Worm (Caenorhabditis elegans) whole organism, young adult: ENCODE measurements around the gene E02H1.1.

Experiments
- B0019.2 ChIP-seq: fragments of 200-800 bp; sonication (Bioruptor generic); conservative IDR thresholded peaks from 2 replicates; pipeline ENCODE4 v1.3.6; 2022; ENCODE audit warnings: missing genetic modification reagents, missing genetic modification characterization, missing compliant biosample characterization
- B0035.1 ChIP-seq: sonication (generic microtip); optimal IDR thresholded peaks from 2 replicates; lab custom pipeline; 2016; ENCODE audit warnings: missing genetic modification characterization, mild to moderate bottlenecking, missing compliant biosample characterization, missing genotype, missing genetic modification reagents
- B0336.3 ChIP-seq: fragments of 200-800 bp; sonication (Bioruptor generic); IDR thresholded peaks from 2 replicates; pipeline ENCODE4 v1.3.6; 2022; ENCODE audit warnings: missing genetic modification characterization, missing compliant biosample characterization
- C06A6.2 ChIP-seq: fragments of 200-800 bp; sonication (Bioruptor generic); conservative IDR thresholded peaks from 2 replicates; pipeline ENCODE4 v1.3.6; 2022; ENCODE audit warnings: missing genetic modification characterization, missing compliant biosample characterization
- F10E7.11 ChIP-seq: sonication (generic microtip); optimal IDR thresholded peaks from 2 replicates; lab custom pipeline; 2017; ENCODE audit warnings: mild to moderate bottlenecking, missing genetic modification characterization, moderate library complexity, missing compliant biosample characterization
- F22D6.2 ChIP-seq: sonication (generic microtip); optimal IDR thresholded peaks from 2 replicates; lab custom pipeline; 2016; ENCODE audit warnings: mild to moderate bottlenecking, missing genetic modification characterization, missing compliant biosample characterization
- F52B5.7 ChIP-seq: sonication (generic microtip); optimal IDR thresholded peaks from 2 replicates; lab custom pipeline; 2016; ENCODE audit warnings: mild to moderate bottlenecking, missing genetic modification characterization, missing compliant biosample characterization
- F57C9.4 ChIP-seq: sonication (generic microtip); optimal IDR thresholded peaks from 2 replicates; lab custom pipeline; 2017; ENCODE audit warnings: mild to moderate bottlenecking, missing genetic modification characterization, missing compliant biosample characterization
- Y53G8AR.9 ChIP-seq: fragments of 200-800 bp; sonication (Bioruptor generic); conservative IDR thresholded peaks from 2 replicates; pipeline ENCODE4 v1.3.6; 2022; ENCODE audit warnings: missing genetic modification reagents, missing genetic modification characterization, missing compliant biosample characterization
- Y67H2A.10 ChIP-seq: fragments of 200-800 bp; sonication (Bioruptor generic); conservative IDR thresholded peaks from 2 replicates; pipeline ENCODE4 v1.3.6; 2022; ENCODE audit warnings: missing genetic modification reagents, missing genetic modification characterization, missing compliant biosample characterization
- Y79H2A.3 ChIP-seq: fragments of 200-800 bp; sonication (Bioruptor generic); conservative IDR thresholded peaks from 2 replicates; pipeline ENCODE4 v1.3.6; 2022; ENCODE audit warnings: missing genetic modification reagents, missing genetic modification characterization, missing compliant biosample characterization
- Y95B8A.8 ChIP-seq: fragments of 200-800 bp; sonication (Bioruptor generic); IDR thresholded peaks from 2 replicates; pipeline ENCODE4 v1.3.6; 2022; ENCODE audit warnings: missing genetic modification reagents, missing genetic modification characterization, missing compliant biosample characterization
- ZK185.1 ChIP-seq: sonication (generic microtip); optimal IDR thresholded peaks from 2 replicates; lab custom pipeline; 2016; ENCODE audit warnings: mild to moderate bottlenecking, missing genetic modification characterization, missing compliant biosample characterization; ENCODE audit not compliant: poor library complexity, severe bottlenecking
- aptf-2 ChIP-seq: fragments of 200-800 bp; sonication (Bioruptor generic); conservative IDR thresholded peaks from 2 replicates; pipeline ENCODE4 v1.3.6; 2022; ENCODE audit warnings: missing genetic modification reagents, missing genetic modification characterization, missing compliant biosample characterization
- atf-7 ChIP-seq: sonication (generic microtip); optimal IDR thresholded peaks from 2 replicates; lab custom pipeline; 2017; ENCODE audit warnings: mild to moderate bottlenecking, missing genetic modification characterization, missing compliant biosample characterization
- attf-6 ChIP-seq: fragments of 200-800 bp; sonication (Bioruptor generic); IDR thresholded peaks from 2 replicates; pipeline ENCODE4 v1.3.6; 2022; ENCODE audit warnings: missing genetic modification reagents, missing genetic modification characterization, missing compliant biosample characterization
- cebp-2 ChIP-seq: fragments of 200-800 bp; sonication (Bioruptor generic); IDR thresholded peaks from 2 replicates; pipeline ENCODE4 v1.3.6; 2022; ENCODE audit warnings: missing genetic modification characterization, missing compliant biosample characterization
- ceh-27 ChIP-seq: fragments of 200-800 bp; sonication (Bioruptor generic); optimal IDR thresholded peaks from 2 replicates; lab custom pipeline; 2018; ENCODE audit warnings: mild to moderate bottlenecking, missing genetic modification characterization, moderate library complexity, missing compliant biosample characterization
- ceh-58 ChIP-seq: fragments of 200-800 bp; sonication (Bioruptor generic); IDR thresholded peaks from 2 replicates; pipeline ENCODE4 v1.3.6; 2022; ENCODE audit warnings: missing genetic modification characterization, missing compliant biosample characterization
- ceh-79 ChIP-seq: sonication (generic microtip); optimal IDR thresholded peaks from 2 replicates; lab custom pipeline; 2017; ENCODE audit warnings: mild to moderate bottlenecking, missing genetic modification characterization, missing compliant biosample characterization
- dpl-1 ChIP-seq: fragments of 150-350 bp; optimal IDR thresholded peaks from 2 replicates; lab custom pipeline; 2014; ENCODE audit warnings: missing biosample characterization, missing genetic modification reagents, missing genetic modification characterization
- egl-18 ChIP-seq: fragments of 200-800 bp; sonication (Bioruptor generic); IDR thresholded peaks from 2 replicates; pipeline ENCODE4 v1.3.6; 2022; ENCODE audit warnings: missing genetic modification reagents, missing genetic modification characterization, missing compliant biosample characterization
- fkh-3 ChIP-seq: sonication (generic microtip); optimal IDR thresholded peaks from 2 replicates; lab custom pipeline; 2016; ENCODE audit warnings: mild to moderate bottlenecking, missing genetic modification characterization, missing compliant biosample characterization
- hmg-20 ChIP-seq: fragments of 200-800 bp; sonication (Bioruptor generic); IDR thresholded peaks from 2 replicates; pipeline ENCODE4 v1.3.6; 2022; ENCODE audit warnings: missing genetic modification reagents, missing genetic modification characterization, missing compliant biosample characterization
- lag-1 ChIP-seq: fragments of 200-800 bp; sonication (Bioruptor generic); IDR thresholded peaks from 2 replicates; pipeline ENCODE4 v1.3.6; 2022; ENCODE audit warnings: missing genetic modification reagents, missing genetic modification characterization, missing compliant biosample characterization
- lin-35 ChIP-seq, 3 experiments: fragments of 150-350 bp in 2 of 3; sonication (generic microtip) in 1 of 3; optimal IDR thresholded peaks; 2 replicates each; lab custom pipeline; 2014 to 2018; ENCODE audit warnings: missing biosample characterization in 3 of 3, missing genetic modification characterization in 3 of 3, missing genetic modification reagents in 3 of 3
- lin-54 ChIP-seq: fragments of 200-800 bp; sonication (Bioruptor generic); optimal IDR thresholded peaks from 2 replicates; lab custom pipeline; 2018; ENCODE audit warnings: mild to moderate bottlenecking, missing genetic modification characterization, missing compliant biosample characterization
- lir-1 ChIP-seq: fragments of 200-800 bp; sonication (Bioruptor generic); conservative IDR thresholded peaks from 2 replicates; pipeline ENCODE4 v1.3.6; 2022; ENCODE audit warnings: missing genetic modification reagents, missing genetic modification characterization, missing compliant biosample characterization
- lsl-1 ChIP-seq: fragments of 200-800 bp; sonication (Bioruptor generic); optimal IDR thresholded peaks from 2 replicates; lab custom pipeline; 2018; ENCODE audit warnings: mild to moderate bottlenecking, missing genetic modification characterization, moderate library complexity, missing compliant biosample characterization
- lsy-27 ChIP-seq: sonication (generic microtip); optimal IDR thresholded peaks from 2 replicates; lab custom pipeline; 2017; ENCODE audit warnings: missing genetic modification characterization, mild to moderate bottlenecking, missing compliant biosample characterization, antibody characterized with exemption, missing genotype, borderline replicate concordance; ENCODE audit not compliant: insufficient read depth
- madf-3 ChIP-seq: fragments of 200-800 bp; sonication (Bioruptor generic); IDR thresholded peaks from 2 replicates; pipeline ENCODE4 v1.3.6; 2022; ENCODE audit warnings: missing genetic modification reagents, missing genetic modification characterization, missing compliant biosample characterization
- madf-8 ChIP-seq: fragments of 200-800 bp; sonication (Bioruptor generic); conservative IDR thresholded peaks from 2 replicates; pipeline ENCODE4 v1.3.6; 2022; ENCODE audit warnings: missing genetic modification reagents, missing genetic modification characterization, missing compliant biosample characterization
- nfya-1 ChIP-seq: sonication (generic microtip); optimal IDR thresholded peaks from 2 replicates; lab custom pipeline; 2017; ENCODE audit warnings: antibody characterized with exemption, missing compliant biosample characterization, missing genetic modification characterization, borderline replicate concordance; ENCODE audit not compliant: insufficient read depth
- nfya-2 ChIP-seq: fragments of 200-800 bp; sonication (Bioruptor generic); IDR thresholded peaks from 2 replicates; pipeline ENCODE4 v1.3.6; 2022; ENCODE audit warnings: missing genetic modification reagents, missing genetic modification characterization, missing compliant biosample characterization
- nhr-27 ChIP-seq: fragments of 200-800 bp; sonication (Bioruptor generic); optimal IDR thresholded peaks from 2 replicates; lab custom pipeline; 2018; ENCODE audit warnings: mild to moderate bottlenecking, missing genetic modification characterization, moderate library complexity, missing compliant biosample characterization
- pha-4 ChIP-seq: fragments of 150-350 bp; sonication (generic microtip); optimal IDR thresholded peaks from 2 replicates; lab custom pipeline; 2014; ENCODE audit warnings: missing biosample characterization, missing genetic modification reagents, missing genetic modification characterization
- rpc-1 ChIP-seq, 2 experiments: fragments of 150-350 bp in 1 of 2; sonication (generic microtip) in 1 of 2; optimal IDR thresholded peaks; 2 replicates each; lab custom pipeline; 2014 to 2018; ENCODE audit warnings: missing biosample characterization in 1 of 2, missing genetic modification characterization in 1 of 2, missing genetic modification reagents in 1 of 2, missing genotype in 1 of 2
- sdz-38 ChIP-seq: sonication (generic microtip); optimal IDR thresholded peaks from 2 replicates; lab custom pipeline; 2016; ENCODE audit warnings: missing genotype, missing genetic modification characterization, missing compliant biosample characterization
- sea-2 ChIP-seq: fragments of 200-800 bp; sonication (Bioruptor generic); IDR thresholded peaks from 2 replicates; pipeline ENCODE4 v1.3.6; 2022; ENCODE audit warnings: missing genetic modification characterization, missing compliant biosample characterization
- snpc-3.4 ChIP-seq: sonication (generic microtip); optimal IDR thresholded peaks from 2 replicates; lab custom pipeline; 2017; ENCODE audit warnings: missing genetic modification characterization, mild to moderate bottlenecking, missing compliant biosample characterization, antibody characterized with exemption, moderate library complexity, missing genotype, missing genetic modification reagents
- somi-1 ChIP-seq: fragments of 200-800 bp; sonication (Bioruptor generic); optimal IDR thresholded peaks from 2 replicates; lab custom pipeline; 2018; ENCODE audit warnings: mild to moderate bottlenecking, missing genetic modification characterization, missing compliant biosample characterization
- tbp1 ChIP-seq: fragments of 200-800 bp; sonication (Bioruptor generic); optimal IDR thresholded peaks from 2 replicates; lab custom pipeline; 2018; ENCODE audit warnings: mild to moderate bottlenecking, missing genetic modification characterization, missing compliant biosample characterization
- tbx-9 ChIP-seq: sonication (generic microtip); optimal IDR thresholded peaks from 2 replicates; lab custom pipeline; 2016; ENCODE audit warnings: borderline replicate concordance, missing genetic modification characterization, inconsistent platforms, missing compliant biosample characterization
- unc-62 ChIP-seq: fragments of 150-350 bp; optimal IDR thresholded peaks from 2 replicates; lab custom pipeline; 2014; ENCODE audit warnings: missing biosample characterization, missing genetic modification reagents, missing genetic modification characterization
- ztf-18 ChIP-seq: sonication (generic microtip); optimal IDR thresholded peaks from 2 replicates; lab custom pipeline; 2016; ENCODE audit warnings: missing genotype, mild to moderate bottlenecking, missing genetic modification characterization, missing compliant biosample characterization
- ztf-22 ChIP-seq: fragments of 200-800 bp; sonication (Bioruptor generic); optimal IDR thresholded peaks from 2 replicates; lab custom pipeline; 2018; ENCODE audit warnings: mild to moderate bottlenecking, missing genetic modification characterization, moderate library complexity, missing compliant biosample characterization
- ztf-26 ChIP-seq: sonication (generic microtip); optimal IDR thresholded peaks from 2 replicates; lab custom pipeline; 2017; ENCODE audit warnings: missing genetic modification characterization, missing compliant biosample characterization
- ztf-3 ChIP-seq: fragments of 200-800 bp; sonication (Bioruptor generic); optimal IDR thresholded peaks from 2 replicates; lab custom pipeline; 2018; ENCODE audit warnings: mild to moderate bottlenecking, missing genetic modification characterization, missing compliant biosample characterization

The E02H1.1 gene

ce11 chrII:9619402-9619862 is 28.5 kb upstream of the E02H1.1 start (continued):
- TF ChIP-seq Y79H2A.3 (GFP tag; lab: Robert Waterston, UW) (no peak), somi-1 (peak; percentile 56), ceh-27 (no peak), F52B5.7 (tag; lab: Kevin White, UChicago) (no peak), snpc-3.4 (tag; lab: Kevin White, UChicago) (no peak), egl-18 (GFP tag; lab: Robert Waterston, UW) (no peak), tbx-9 (tag; lab: Kevin White, UChicago) (no peak), lir-1 (GFP tag; lab: Robert Waterston, UW) (no peak), F57C9.4 (tag; lab: Kevin White, UChicago) (peak; percentile 43), F10E7.11 (tag; lab: Kevin White, UChicago) (no peak), Y67H2A.10 (GFP tag; lab: Robert Waterston, UW) (no peak), C06A6.2 (GFP tag; lab: Robert Waterston, UW) (0 out of 2 replicates have a peak, but pooled peaks have one; percentile 11), madf-3 (GFP tag; lab: Robert Waterston, UW) (no peak), nhr-27 (tag; lab: Kevin White, UChicago) (no peak), atf-7 (tag; lab: Kevin White, UChicago) (peak; percentile 47), fkh-3 (tag; lab: Kevin White, UChicago) (no peak), Y53G8AR.9 (no peak; the same call in 1 of the 2 replicates), ceh-79 (tag; lab: Kevin White, UChicago) (no peak), hmg-20 (GFP tag; lab: Robert Waterston, UW) (no peak), lsl-1 (no peak), rpc-1 (optimal IDR thresholded peaks at IDR 0.05; lab: Kevin White, UChicago) (no peak), rpc-1 (tag; optimal IDR thresholded peaks at IDR 0.05; lab: Kevin White, UChicago) (no peak), B0019.2 (GFP tag; lab: Robert Waterston, UW) (no peak), sea-2 (GFP tag; lab: Robert Waterston, UW) (no peak), lin-35 (GFP tag; optimal IDR thresholded peaks at IDR 0.05; lab: Kevin White, UChicago) (no peak), B0336.3 (GFP tag; lab: Robert Waterston, UW) (peak; percentile 41; the same call in 1 of the 2 replicates), unc-62 (GFP tag; lab: Kevin White, UChicago) (no peak), ztf-18 (tag; lab: Kevin White, UChicago) (no peak), attf-6 (GFP tag; lab: Robert Waterston, UW) (no peak), ztf-22 (GFP tag; lab: Kevin White, UChicago) (peak; percentile 76), Y95B8A.8 (GFP tag; lab: Robert Waterston, UW) (no peak), nfya-1 (tag; lab: Kevin White, UChicago) (no peak), madf-8 (GFP tag; lab: Robert Waterston, UW) (no peak), nfya-2 (GFP tag; lab: Robert Waterston, UW) (no peak), F22D6.2 (tag; lab: Kevin White, UChicago) (peak; percentile 5), ZK185.1 (tag; lab: Kevin White, UChicago) (no peak), tbp1 (GFP tag; lab: Kevin White, UChicago) (no peak), ztf-3 (GFP tag; lab: Kevin White, UChicago) (no peak), lag-1 (GFP tag; lab: Robert Waterston, UW) (no peak), dpl-1 (no peak), cebp-2 (GFP tag; lab: Robert Waterston, UW) (no peak), aptf-2 (GFP tag; lab: Robert Waterston, UW) (no peak), lsy-27 (tag; lab: Kevin White, UChicago) (no peak), ceh-58 (GFP tag; lab: Robert Waterston, UW) (no peak), B0035.1 (tag; lab: Kevin White, UChicago) (no peak), sdz-38 (no peak), pha-4 (tag; lab: Kevin White, UChicago) (no peak), ztf-26 (tag; lab: Kevin White, UChicago) (peak; percentile 27), lin-54 (GFP tag; lab: Kevin White, UChicago) (peak; percentile 25)
